Fruit fly (Drosophila melanogaster) whole organism, prepupa: ENCODE data around the gene CG42271.

Source experiments
- Blimp-1 ChIP-seq: fragments of 200-800 bp; sonication (Bioruptor generic); optimal IDR thresholded peaks from 3 replicates; lab custom pipeline; 2017; ENCODE audit warnings: missing biosample characterization, missing genetic modification characterization, mild to moderate bottlenecking, moderate library complexity, missing genetic modification reagents
- CG10631 ChIP-seq: fragments of 200-800 bp; sonication (Bioruptor generic); optimal IDR thresholded peaks from 2 replicates; lab custom pipeline; 2016; ENCODE audit warnings: missing biosample characterization, missing genetic modification characterization
- CG10669 ChIP-seq: fragments of 200-800 bp; sonication (Bioruptor generic); optimal IDR thresholded peaks from 3 replicates; lab custom pipeline; 2018; ENCODE audit warnings: missing biosample characterization, mild to moderate bottlenecking, missing genetic modification characterization, moderate library complexity
- CG11294 ChIP-seq: fragments of 200-800 bp; sonication (Bioruptor generic); IDR thresholded peaks from 2 replicates; pipeline ENCODE4 v1.3.6; 2022; ENCODE audit warnings: missing biosample characterization, missing genetic modification characterization
- CG11902 ChIP-seq: fragments of 200-800 bp; sonication (Bioruptor generic); optimal IDR thresholded peaks from 3 replicates; lab custom pipeline; 2016; ENCODE audit warnings: missing biosample characterization, missing genetic modification characterization
- CG15336 ChIP-seq: fragments of 200-800 bp; sonication (Bioruptor generic); IDR thresholded peaks from 2 replicates; pipeline ENCODE4 v1.3.6; 2022; ENCODE audit warnings: missing biosample characterization, missing genetic modification characterization
- CG1621 ChIP-seq: fragments of 200-800 bp; sonication (Bioruptor generic); optimal IDR thresholded peaks from 3 replicates; lab custom pipeline; 2018; ENCODE audit warnings: missing biosample characterization, mild to moderate bottlenecking, missing genetic modification characterization
- CG16779 ChIP-seq: fragments of 200-800 bp; sonication (Bioruptor generic); optimal IDR thresholded peaks from 3 replicates; lab custom pipeline; 2017; ENCODE audit warnings: missing biosample characterization, mild to moderate bottlenecking, missing genetic modification characterization
- CG32006 ChIP-seq: fragments of 200-800 bp; sonication (Bioruptor generic); optimal IDR thresholded peaks from 3 replicates; lab custom pipeline; 2017; ENCODE audit warnings: missing biosample characterization, mild to moderate bottlenecking, missing genetic modification characterization
- CG3919 ChIP-seq: fragments of 200-800 bp; sonication (Bioruptor generic); optimal IDR thresholded peaks from 3 replicates; lab custom pipeline; 2016; ENCODE audit warnings: missing biosample characterization, missing genetic modification characterization
- CG4318 ChIP-seq: fragments of 200-800 bp; sonication (Bioruptor generic); optimal IDR thresholded peaks from 3 replicates; lab custom pipeline; 2017; ENCODE audit warnings: missing biosample characterization, mild to moderate bottlenecking, missing genetic modification characterization
- CG6276 ChIP-seq: fragments of 200-800 bp; sonication (Bioruptor generic); optimal IDR thresholded peaks from 2 replicates; lab custom pipeline; 2017; ENCODE audit warnings: missing biosample characterization, mild to moderate bottlenecking, missing genetic modification characterization
- CG6792 ChIP-seq: fragments of 200-800 bp; sonication (Bioruptor generic); optimal IDR thresholded peaks from 3 replicates; lab custom pipeline; 2016; ENCODE audit warnings: missing biosample characterization, missing genetic modification characterization
- CG6808 ChIP-seq: fragments of 200-800 bp; sonication (Bioruptor generic); optimal IDR thresholded peaks from 3 replicates; lab custom pipeline; 2017; ENCODE audit warnings: missing biosample characterization, missing genetic modification characterization, mild to moderate bottlenecking, moderate library complexity, missing genetic modification reagents
- CG6854 ChIP-seq: fragments of 200-800 bp; sonication (Bioruptor generic); optimal IDR thresholded peaks from 2 replicates; lab custom pipeline; 2017; ENCODE audit warnings: missing biosample characterization, mild to moderate bottlenecking, missing genetic modification characterization
- CG8119 ChIP-seq: fragments of 200-800 bp; sonication (Bioruptor generic); IDR thresholded peaks from 3 replicates; pipeline ENCODE4 v1.3.6; 2022; ENCODE audit warnings: missing biosample characterization, missing genetic modification characterization
- CG8319 ChIP-seq: fragments of 200-800 bp; sonication (Bioruptor generic); optimal IDR thresholded peaks from 3 replicates; lab custom pipeline; 2016; ENCODE audit warnings: missing biosample characterization, missing genetic modification characterization
- CG9139 ChIP-seq: fragments of 200-800 bp; sonication (Bioruptor generic); optimal IDR thresholded peaks from 3 replicates; lab custom pipeline; 2017; ENCODE audit warnings: missing biosample characterization, mild to moderate bottlenecking, missing genetic modification characterization
- Eip75B ChIP-seq: fragments of 200-800 bp; sonication (Bioruptor generic); optimal IDR thresholded peaks from 3 replicates; lab custom pipeline; 2016; ENCODE audit warnings: missing biosample characterization, missing genetic modification characterization
- Eip78C ChIP-seq: fragments of 200-800 bp; sonication (Bioruptor generic); peaks from one replicate; lab custom pipeline; 2016; ENCODE audit warnings: missing biosample characterization, missing genetic modification characterization
- Ets21C ChIP-seq: fragments of 200-800 bp; sonication (Bioruptor generic); optimal IDR thresholded peaks from 3 replicates; lab custom pipeline; 2016; ENCODE audit warnings: missing biosample characterization, missing genetic modification characterization
- Ets96B ChIP-seq: fragments of 200-800 bp; optimal IDR thresholded peaks from 2 replicates; lab custom pipeline; 2019; ENCODE audit warnings: missing biosample characterization, mild to moderate bottlenecking, missing genetic modification characterization, moderate library complexity
- Hr38 ChIP-seq: sonication (Bioruptor generic); optimal IDR thresholded peaks from 2 replicates; lab custom pipeline; 2016; ENCODE audit warnings: missing biosample characterization, missing genetic modification characterization
- Hr4 ChIP-seq: fragments of 200-800 bp; sonication (Bioruptor generic); optimal IDR thresholded peaks from 3 replicates; lab custom pipeline; 2016; ENCODE audit warnings: missing biosample characterization, missing genetic modification characterization
- Lpt ChIP-seq: fragments of 200-800 bp; sonication (Bioruptor generic); optimal IDR thresholded peaks from 3 replicates; lab custom pipeline; 2016; ENCODE audit warnings: missing biosample characterization, missing genetic modification characterization
- Met ChIP-seq: fragments of 200-800 bp; sonication (Bioruptor generic); optimal IDR thresholded peaks from 3 replicates; lab custom pipeline; 2016; ENCODE audit warnings: missing biosample characterization, missing genetic modification characterization
- OdsH ChIP-seq: fragments of 200-800 bp; sonication (Bioruptor generic); optimal IDR thresholded peaks from 3 replicates; lab custom pipeline; 2016; ENCODE audit warnings: missing biosample characterization, missing genetic modification characterization
- Sox102F ChIP-seq: fragments of 200-800 bp; sonication (Bioruptor generic); optimal IDR thresholded peaks from 2 replicates; lab custom pipeline; 2016; ENCODE audit warnings: missing biosample characterization, mild to moderate bottlenecking, missing genetic modification characterization
- Sox14 ChIP-seq: fragments of 200-800 bp; sonication (Bioruptor generic); optimal IDR thresholded peaks from 3 replicates; lab custom pipeline; 2016; ENCODE audit warnings: missing biosample characterization, missing genetic modification characterization
- Sox15 ChIP-seq: fragments of 200-800 bp; sonication (Bioruptor generic); optimal IDR thresholded peaks from 3 replicates; lab custom pipeline; 2016; ENCODE audit warnings: missing biosample characterization, missing genetic modification characterization
- achi ChIP-seq: fragments of 200-800 bp; sonication (Bioruptor generic); optimal IDR thresholded peaks from 3 replicates; lab custom pipeline; 2016; ENCODE audit warnings: missing biosample characterization, missing genetic modification characterization
- acj6 ChIP-seq: fragments of 200-800 bp; sonication (Bioruptor generic); optimal IDR thresholded peaks from 3 replicates; lab custom pipeline; 2016; ENCODE audit warnings: missing biosample characterization, missing genetic modification characterization
- cyc ChIP-seq: fragments of 200-800 bp; sonication (Bioruptor generic); optimal IDR thresholded peaks from 3 replicates; lab custom pipeline; 2016; ENCODE audit warnings: missing biosample characterization, missing genetic modification characterization
- dac ChIP-seq: fragments of 200-800 bp; sonication (Bioruptor generic); optimal IDR thresholded peaks from 2 replicates; lab custom pipeline; 2017; ENCODE audit warnings: missing biosample characterization, mild to moderate bottlenecking, missing genetic modification characterization
- dsx ChIP-seq: fragments of 200-800 bp; optimal IDR thresholded peaks from 3 replicates; lab custom pipeline; 2019; ENCODE audit warnings: missing biosample characterization, mild to moderate bottlenecking, missing genetic modification characterization, moderate library complexity; ENCODE audit not compliant: poor library complexity, severe bottlenecking
- eg ChIP-seq: fragments of 200-800 bp; sonication (Bioruptor generic); IDR thresholded peaks from 3 replicates; pipeline ENCODE4 v1.3.6; 2022; ENCODE audit warnings: missing biosample characterization, missing genetic modification characterization
- esn ChIP-seq: fragments of 200-800 bp; sonication (Bioruptor generic); optimal IDR thresholded peaks from 2 replicates; lab custom pipeline; 2016; ENCODE audit warnings: missing biosample characterization, mild to moderate bottlenecking, missing genetic modification characterization, moderate library complexity
- fd59A ChIP-seq: fragments of 200-800 bp; sonication (Bioruptor generic); optimal IDR thresholded peaks from 2 replicates; lab custom pipeline; 2017; ENCODE audit warnings: missing biosample characterization, mild to moderate bottlenecking, missing genetic modification characterization, missing genetic modification reagents
- fd85E ChIP-seq: fragments of 200-800 bp; sonication (Bioruptor generic); optimal IDR thresholded peaks from 3 replicates; lab custom pipeline; 2016; ENCODE audit warnings: missing biosample characterization, missing genetic modification characterization
- fkh ChIP-seq: fragments of 200-800 bp; sonication (Bioruptor generic); optimal IDR thresholded peaks from 3 replicates; lab custom pipeline; 2017; ENCODE audit warnings: missing biosample characterization, mild to moderate bottlenecking, missing genetic modification characterization, moderate library complexity
- net ChIP-seq: fragments of 200-800 bp; sonication (Bioruptor generic); optimal IDR thresholded peaks from 3 replicates; lab custom pipeline; 2016; ENCODE audit warnings: missing biosample characterization, missing genetic modification characterization
- pdm3 ChIP-seq: fragments of 200-800 bp; sonication (Bioruptor generic); optimal IDR thresholded peaks from 3 replicates; lab custom pipeline; 2016; ENCODE audit warnings: missing biosample characterization, missing genetic modification characterization
- salr ChIP-seq, 2 experiments: fragments of 200-800 bp; sonication (Bioruptor generic); optimal IDR thresholded peaks; 3 replicates each; lab custom pipeline; 2016 to 2018; ENCODE audit warnings: missing biosample characterization in 2 of 2, missing genetic modification characterization in 2 of 2, mild to moderate bottlenecking in 1 of 2
- svp ChIP-seq: fragments of 200-800 bp; sonication (Bioruptor generic); peaks from one replicate; lab custom pipeline; 2016; ENCODE audit warnings: missing biosample characterization, missing genetic modification characterization

CG42271 gene

dm6 chrX:14214505-14215449 is 19.1 kb downstream of the CG42271 start (continued):
- TF ChIP-seq CG1621 (tag; lab: Kevin White, UChicago) (peak; percentile 47), svp (no peak), Ets96B (tag; lab: Kevin White, UChicago) (peak; percentile 75), Met (GFP tag; lab: Kevin White, UChicago) (peak; percentile 15), CG11902 (GFP tag; lab: Kevin White, UChicago) (no peak), fd59A (GFP tag; lab: Kevin White, UChicago) (peak; percentile 67), Eip75B (GFP tag; lab: Kevin White, UChicago) (no peak), Eip78C (peak; percentile 86), pdm3 (GFP tag; lab: Kevin White, UChicago) (peak; percentile 47), fd85E (no peak), Hr4 (peak; percentile 43), CG9139 (GFP tag; lab: Kevin White, UChicago) (peak; percentile 21), CG8119 (GFP tag; lab: Robert Waterston, UW) (peak; percentile 86), salr (GFP tag; optimal IDR thresholded peaks at IDR 0.05; lab: Kevin White, UChicago) (peak; percentile 33 to 59), CG11294 (GFP tag; lab: Robert Waterston, UW) (peak; percentile 85), Ets21C (GFP tag; lab: Kevin White, UChicago) (no peak), CG32006 (GFP tag; lab: Kevin White, UChicago) (peak; percentile 91), Blimp-1 (no peak), cyc (GFP tag; lab: Kevin White, UChicago) (no peak), dac (GFP tag; lab: Kevin White, UChicago) (peak; percentile 69), CG6792 (GFP tag; lab: Kevin White, UChicago) (peak; percentile 13), Sox14 (GFP tag; lab: Kevin White, UChicago) (peak; percentile 39), Sox15 (GFP tag; lab: Kevin White, UChicago) (no peak), CG8319 (GFP tag; lab: Kevin White, UChicago) (no peak), CG6854 (GFP tag; lab: Kevin White, UChicago) (peak; percentile 13), Sox102F (GFP tag; lab: Kevin White, UChicago) (no peak), esn (GFP tag; lab: Kevin White, UChicago) (no peak), Lpt (peak; percentile 64), Hr38 (GFP tag; lab: Kevin White, UChicago) (no peak), OdsH (peak; percentile 71), acj6 (GFP tag; lab: Kevin White, UChicago) (peak; percentile 69), CG10669 (GFP tag; lab: Kevin White, UChicago) (peak; percentile 66)

- peak; percentile 77 for TF ChIP-seq Eip78C
- peak; percentile 42 for TF ChIP-seq OdsH
- TF ChIP-seq CG11294 (GFP tag; lab: Robert Waterston, UW): no peak
- TF ChIP-seq dsx (GFP tag; lab: Kevin White, UChicago): no peak
- TF ChIP-seq achi (GFP tag; lab: Kevin White, UChicago): peak; percentile 25
- TF ChIP-seq CG15336 (GFP tag; lab: Robert Waterston, UW): peak; percentile 66
- peak; percentile 51 for TF ChIP-seq CG6808 (GFP tag; lab: Kevin White, UChicago)
- peak; percentile 5 for TF ChIP-seq net (GFP tag; lab: Kevin White, UChicago)
- TF ChIP-seq eg (GFP tag; lab: Robert Waterston, UW): peak; percentile 72
- TF ChIP-seq CG11902 (GFP tag; lab: Kevin White, UChicago): no peak
- peak; percentile 12 for TF ChIP-seq CG10631 (GFP tag; lab: Kevin White, UChicago)
- peak in 1 of 2 experiments; percentile 30 for TF ChIP-seq salr (GFP tag; optimal IDR thresholded peaks at IDR 0.05; lab: Kevin White, UChicago)
- peak; percentile 55 for TF ChIP-seq dac (GFP tag; lab: Kevin White, UChicago)
- peak; percentile 30 for TF ChIP-seq pdm3 (GFP tag; lab: Kevin White, UChicago)
- peak; percentile 71 for TF ChIP-seq Hr4
- TF ChIP-seq Ets21C (GFP tag; lab: Kevin White, UChicago): no peak
- TF ChIP-seq Sox14 (GFP tag; lab: Kevin White, UChicago): peak; percentile 2
- TF ChIP-seq CG32006 (GFP tag; lab: Kevin White, UChicago): peak; percentile 77
- peak; percentile 39 for TF ChIP-seq CG3919
- peak; percentile 16 for TF ChIP-seq Eip75B (GFP tag; lab: Kevin White, UChicago)
- no peak for TF ChIP-seq CG16779 (tag; lab: Kevin White, UChicago)
- peak; percentile 34 for TF ChIP-seq Lpt
- no peak for TF ChIP-seq CG9139 (GFP tag; lab: Kevin White, UChicago)
- peak; percentile 51 for TF ChIP-seq CG6276 (GFP tag; lab: Kevin White, UChicago)
- TF ChIP-seq acj6 (GFP tag; lab: Kevin White, UChicago): peak; percentile 30
- peak; percentile 54; the same call in 2 of the 3 replicates for TF ChIP-seq CG8119 (GFP tag; lab: Robert Waterston, UW)
- peak; percentile 59 for TF ChIP-seq CG4318 (GFP tag; lab: Kevin White, UChicago)
- peak; percentile 18 for TF ChIP-seq fkh (GFP tag; lab: Kevin White, UChicago)
These were observed 20.2 kb downstream of the CG42271 start for dm6 chrX:14213509-14214154.
